Fruit fly (Drosophila melanogaster) whole organism, embryonic: ENCODE measurements around the gene CG34342.

ENCODE experiments used
- Bdp1 ChIP-seq: fragments of 200-800 bp; sonication (Bioruptor generic); optimal IDR thresholded peaks from 3 replicates; lab custom pipeline; 2016; ENCODE audit warnings: missing biosample characterization, missing genetic modification characterization
- CG11504 ChIP-seq: fragments of 200-800 bp; sonication (Bioruptor generic); optimal IDR thresholded peaks from 3 replicates; lab custom pipeline; 2019; ENCODE audit warnings: missing biosample characterization, mild to moderate bottlenecking, missing genetic modification characterization, moderate library complexity
- CG11696 ChIP-seq: fragments of 200-800 bp; sonication (Bioruptor generic); IDR thresholded peaks from 2 replicates; pipeline ENCODE4 v1.3.6; 2022; ENCODE audit warnings: missing biosample characterization, missing genetic modification characterization
- CG12219 ChIP-seq: fragments of 200-800 bp; sonication (Bioruptor generic); optimal IDR thresholded peaks from 3 replicates; lab custom pipeline; 2018; ENCODE audit warnings: missing biosample characterization, mild to moderate bottlenecking, missing genetic modification characterization
- CG13123 ChIP-seq: fragments of 200-800 bp; sonication (Bioruptor generic); optimal IDR thresholded peaks from 2 replicates; lab custom pipeline; 2016; ENCODE audit warnings: missing biosample characterization, missing genetic modification characterization
- CG13775 ChIP-seq: fragments of 200-800 bp; sonication (Bioruptor generic); optimal IDR thresholded peaks from 3 replicates; lab custom pipeline; 2017; ENCODE audit warnings: missing biosample characterization, mild to moderate bottlenecking, missing genetic modification characterization
- CG14014 ChIP-seq: fragments of 200-800 bp; sonication (Bioruptor generic); IDR thresholded peaks from 2 replicates; pipeline ENCODE4 v1.3.6; 2022; ENCODE audit warnings: missing biosample characterization, missing genetic modification characterization
- CG15514 ChIP-seq: fragments of 200-800 bp; sonication (Bioruptor generic); optimal IDR thresholded peaks from 3 replicates; lab custom pipeline; 2017; ENCODE audit warnings: missing biosample characterization, missing genetic modification characterization, mild to moderate bottlenecking, moderate library complexity, missing genetic modification reagents
- CG17361 ChIP-seq: fragments of 200-800 bp; sonication (Bioruptor generic); IDR thresholded peaks from 3 replicates; pipeline ENCODE4 v1.3.6; 2022; ENCODE audit warnings: missing biosample characterization, missing genetic modification characterization
- CG2712 ChIP-seq: fragments of 200-800 bp; optimal IDR thresholded peaks from 3 replicates; lab custom pipeline; 2019; ENCODE audit warnings: missing biosample characterization, mild to moderate bottlenecking, missing genetic modification characterization, moderate library complexity
- CG31224 ChIP-seq: fragments of 200-800 bp; sonication (Bioruptor generic); IDR thresholded peaks from 2 replicates; pipeline ENCODE4 v1.3.6; 2022; ENCODE audit warnings: missing biosample characterization, missing genetic modification characterization
- CG4360 ChIP-seq: fragments of 200-800 bp; sonication (Bioruptor generic); IDR thresholded peaks from 2 replicates; pipeline ENCODE4 v1.3.6; 2022; ENCODE audit warnings: missing biosample characterization, missing genetic modification characterization
- CG4707 ChIP-seq: fragments of 200-800 bp; sonication (Bioruptor generic); optimal IDR thresholded peaks from 2 replicates; lab custom pipeline; 2018; ENCODE audit warnings: missing biosample characterization, mild to moderate bottlenecking, missing genetic modification characterization, moderate library complexity
- CG5180 ChIP-seq: fragments of 200-800 bp; sonication (Bioruptor generic); optimal IDR thresholded peaks from 3 replicates; lab custom pipeline; 2017; ENCODE audit warnings: missing biosample characterization, missing genetic modification characterization, mild to moderate bottlenecking, moderate library complexity, missing genetic modification reagents
- CG6272 ChIP-seq: fragments of 200-800 bp; sonication (Bioruptor generic); IDR thresholded peaks from 2 replicates; pipeline ENCODE4 v1.3.6; 2022; ENCODE audit warnings: missing biosample characterization, missing genetic modification characterization
- CG6689 ChIP-seq: fragments of 200-800 bp; sonication (Bioruptor generic); IDR thresholded peaks from 2 replicates; pipeline ENCODE4 v1.3.6; 2022; ENCODE audit warnings: missing biosample characterization, missing genetic modification characterization
- CG7745 ChIP-seq: fragments of 200-800 bp; sonication (Bioruptor generic); optimal IDR thresholded peaks from 2 replicates; lab custom pipeline; 2018; ENCODE audit warnings: missing biosample characterization, mild to moderate bottlenecking, missing genetic modification characterization, moderate library complexity
- CG7987 ChIP-seq: fragments of 200-800 bp; sonication (Bioruptor generic); optimal IDR thresholded peaks from 2 replicates; lab custom pipeline; 2018; ENCODE audit warnings: missing biosample characterization, mild to moderate bottlenecking, missing genetic modification characterization, moderate library complexity
- CG9727 ChIP-seq: fragments of 200-800 bp; sonication (Bioruptor generic); optimal IDR thresholded peaks from 3 replicates; lab custom pipeline; 2017; ENCODE audit warnings: missing biosample characterization, mild to moderate bottlenecking, missing genetic modification characterization
- CG9797 ChIP-seq: fragments of 200-800 bp; sonication (Bioruptor generic); optimal IDR thresholded peaks from 3 replicates; lab custom pipeline; 2018; ENCODE audit warnings: missing biosample characterization, mild to moderate bottlenecking, missing genetic modification characterization
- CG9817 ChIP-seq: fragments of 200-800 bp; sonication (Bioruptor generic); optimal IDR thresholded peaks from 2 replicates; lab custom pipeline; 2018; ENCODE audit warnings: missing biosample characterization, mild to moderate bottlenecking, missing genetic modification characterization, moderate library complexity
- CHES-1-like ChIP-seq: fragments of 200-800 bp; sonication (Bioruptor generic); optimal IDR thresholded peaks from 2 replicates; lab custom pipeline; 2016; ENCODE audit warnings: missing biosample characterization, missing genetic modification characterization
- Chrac-16 ChIP-seq: fragments of 200-800 bp; sonication (Bioruptor generic); optimal IDR thresholded peaks from 3 replicates; lab custom pipeline; 2016; ENCODE audit warnings: missing biosample characterization, missing genetic modification characterization
- D19A ChIP-seq: fragments of 200-800 bp; optimal IDR thresholded peaks from 3 replicates; lab custom pipeline; 2019; ENCODE audit warnings: missing biosample characterization, mild to moderate bottlenecking, missing genetic modification characterization, moderate library complexity
- Dref ChIP-seq: fragments of 200-800 bp; sonication (Bioruptor generic); IDR thresholded peaks from 2 replicates; pipeline ENCODE4 v1.3.6; 2022; ENCODE audit warnings: missing biosample characterization, missing genetic modification characterization
- Elba2 ChIP-seq: fragments of 200-800 bp; sonication (Bioruptor generic); optimal IDR thresholded peaks from 3 replicates; lab custom pipeline; 2016; ENCODE audit warnings: missing biosample characterization, missing genetic modification characterization
- Fer1 ChIP-seq: fragments of 200-800 bp; sonication (Bioruptor generic); optimal IDR thresholded peaks from 2 replicates; lab custom pipeline; 2017; ENCODE audit warnings: missing biosample characterization, mild to moderate bottlenecking, missing genetic modification characterization
- Gsc ChIP-seq: fragments of 200-800 bp; sonication (Bioruptor generic); IDR thresholded peaks from 2 replicates; pipeline ENCODE4 v1.3.6; 2022; ENCODE audit warnings: missing biosample characterization, missing genetic modification characterization
- H15 ChIP-seq: fragments of 200-800 bp; sonication (Bioruptor generic); IDR thresholded peaks from 3 replicates; pipeline ENCODE4 v1.3.6; 2022; ENCODE audit warnings: missing biosample characterization, missing genetic modification characterization
- Hsf ChIP-seq: fragments of 200-800 bp; sonication (Bioruptor generic); optimal IDR thresholded peaks from 3 replicates; lab custom pipeline; 2016; ENCODE audit warnings: missing biosample characterization, missing genetic modification characterization
- MESR4 ChIP-seq: fragments of 200-800 bp; sonication (Bioruptor generic); optimal IDR thresholded peaks from 2 replicates; lab custom pipeline; 2018; ENCODE audit warnings: missing biosample characterization, mild to moderate bottlenecking, missing genetic modification characterization, moderate library complexity
- Max ChIP-seq: fragments of 200-800 bp; sonication (Bioruptor generic); optimal IDR thresholded peaks from 2 replicates; lab custom pipeline; 2016; ENCODE audit warnings: missing biosample characterization, mild to moderate bottlenecking, missing genetic modification characterization
- NC2α ChIP-seq: fragments of 200-800 bp; sonication (Bioruptor generic); optimal IDR thresholded peaks from 2 replicates; lab custom pipeline; 2016; ENCODE audit warnings: missing biosample characterization, missing genetic modification characterization
- NFAT ChIP-seq: fragments of 200-800 bp; sonication (Bioruptor generic); IDR thresholded peaks from 2 replicates; pipeline ENCODE4 v1.3.6; 2022; ENCODE audit warnings: missing biosample characterization, missing genetic modification characterization
- Ptx1 ChIP-seq: fragments of 200-800 bp; sonication (Bioruptor generic); IDR thresholded peaks from 2 replicates; pipeline ENCODE4 v1.3.6; 2022; ENCODE audit warnings: missing biosample characterization, missing genetic modification characterization
- Trl ChIP-seq, 3 experiments: fragments of >200 bp in 2 of 3; fragments of 200-800 bp in 1 of 3; sonication (Bioruptor generic) in 1 of 3; optimal IDR thresholded peaks; 2 replicates in 1 of 3; 3 replicates in 2 of 3; lab custom pipeline; 2016 to 2017; ENCODE audit warnings: missing biosample characterization in 1 of 3, missing genetic modification characterization in 1 of 3
- Usf ChIP-seq: fragments of 200-800 bp; sonication (Bioruptor generic); optimal IDR thresholded peaks from 2 replicates; lab custom pipeline; 2017; ENCODE audit warnings: missing genotype, missing biosample characterization, missing genetic modification characterization
- YL-1 ChIP-seq: fragments of 200-800 bp; sonication (Bioruptor generic); optimal IDR thresholded peaks from 3 replicates; lab custom pipeline; 2017; ENCODE audit warnings: missing biosample characterization, mild to moderate bottlenecking, missing genetic modification characterization
- dm ChIP-seq: fragments of 200-800 bp; sonication (Bioruptor generic); optimal IDR thresholded peaks from 3 replicates; lab custom pipeline; 2016; ENCODE audit warnings: missing biosample characterization, missing genetic modification characterization
- esg ChIP-seq: fragments of 200-800 bp; sonication (Bioruptor generic); conservative IDR thresholded peaks from 2 replicates; pipeline ENCODE4 v1.3.6; 2022; ENCODE audit warnings: missing biosample characterization, missing genetic modification characterization
- ind ChIP-seq: fragments of 200-800 bp; sonication (Bioruptor generic); optimal IDR thresholded peaks from 3 replicates; lab custom pipeline; 2016; ENCODE audit warnings: missing biosample characterization, missing genetic modification characterization
- pnt ChIP-seq: fragments of 200-800 bp; sonication (Bioruptor generic); optimal IDR thresholded peaks from 3 replicates; lab custom pipeline; 2016; ENCODE audit warnings: missing biosample characterization, missing genetic modification characterization
- sd ChIP-seq: fragments of 200-800 bp; sonication (Bioruptor generic); optimal IDR thresholded peaks from 3 replicates; lab custom pipeline; 2018; ENCODE audit warnings: missing biosample characterization, mild to moderate bottlenecking, missing genetic modification characterization, moderate library complexity
- slou ChIP-seq: fragments of 200-800 bp; sonication (Bioruptor generic); optimal IDR thresholded peaks from 3 replicates; lab custom pipeline; 2016; ENCODE audit warnings: missing biosample characterization, missing genetic modification characterization
- ssp ChIP-seq: fragments of 200-800 bp; sonication (Bioruptor generic); IDR thresholded peaks from 2 replicates; pipeline ENCODE4 v1.3.6; 2022; ENCODE audit warnings: missing biosample characterization, missing genetic modification characterization
- stwl ChIP-seq: fragments of 200-800 bp; sonication (Bioruptor generic); optimal IDR thresholded peaks from 3 replicates; lab custom pipeline; 2018; ENCODE audit warnings: missing biosample characterization, mild to moderate bottlenecking, missing genetic modification characterization, moderate library complexity
- tgo ChIP-seq: fragments of 200-800 bp; sonication (Bioruptor generic); IDR thresholded peaks from 3 replicates; pipeline ENCODE4 v1.3.6; 2022; ENCODE audit warnings: missing biosample characterization, missing genetic modification characterization
- tin ChIP-seq: fragments of 200-800 bp; sonication (Bioruptor generic); optimal IDR thresholded peaks from 3 replicates; lab custom pipeline; 2016; ENCODE audit warnings: missing biosample characterization, missing genetic modification characterization
- tio ChIP-seq: fragments of 200-800 bp; sonication (Bioruptor generic); optimal IDR thresholded peaks from 2 replicates; lab custom pipeline; 2017; ENCODE audit warnings: missing biosample characterization, missing genetic modification characterization, inconsistent platforms
- tna ChIP-seq: fragments of 200-800 bp; sonication (Bioruptor generic); IDR thresholded peaks from 2 replicates; pipeline ENCODE4 v1.3.6; 2022; ENCODE audit warnings: missing biosample characterization, missing genetic modification characterization; ENCODE audit not compliant: partially characterized antibody
- wor ChIP-seq: fragments of 200-800 bp; sonication (Bioruptor generic); IDR thresholded peaks from 2 replicates; pipeline ENCODE4 v1.3.6; 2022; ENCODE audit warnings: missing biosample characterization, missing genetic modification characterization

The CG34342 gene

DNA sequence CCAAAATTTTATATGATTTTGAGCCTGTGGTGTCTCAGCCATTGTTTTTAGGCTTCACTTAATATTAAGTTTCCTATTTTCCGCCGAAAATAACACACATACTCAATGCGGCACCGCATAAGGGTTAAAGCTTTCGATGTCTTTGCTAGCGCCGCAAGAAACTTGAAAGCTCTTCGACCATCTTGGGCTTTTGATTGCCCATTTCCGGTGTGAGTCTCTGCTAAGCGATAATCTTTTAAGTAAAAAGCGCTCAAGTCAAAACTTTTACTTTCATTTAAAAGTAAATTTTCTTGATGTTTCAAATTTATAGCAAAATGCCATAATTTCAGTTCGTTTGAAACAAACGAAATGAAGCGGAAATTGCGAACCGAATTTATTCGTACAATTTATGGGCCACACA is 1.3 kb upstream of the CG34342 start (continued):
- TF ChIP-seq CG11504 (tag; lab: Kevin White, UChicago) = peak; percentile 81
- 0 out of 2 replicates have a peak, but pooled peaks have one; percentile 7 for TF ChIP-seq esg (GFP tag; lab: Robert Waterston, UW)
- peak; percentile 62 for TF ChIP-seq ind (GFP tag; lab: Kevin White, UChicago)
- TF ChIP-seq D19A (tag; lab: Kevin White, UChicago) = no peak
- TF ChIP-seq CG6689 = peak; percentile 68
- TF ChIP-seq CG13775 (GFP tag; lab: Kevin White, UChicago) = peak; percentile 89
- peak; percentile 76 for TF ChIP-seq tin
- peak; percentile 74 for TF ChIP-seq tgo (GFP tag; lab: Robert Waterston, UW)
- no peak for TF ChIP-seq wor (GFP tag; lab: Robert Waterston, UW)
- peak; percentile 72 for TF ChIP-seq Max
- peak; percentile 87 for TF ChIP-seq CG9817
- TF ChIP-seq Hsf (GFP tag; lab: Kevin White, UChicago) = peak; percentile 88
- TF ChIP-seq Dref (GFP tag; lab: Robert Waterston, UW) = no peak; the same call in 1 of the 2 replicates
- TF ChIP-seq MESR4 (GFP tag; lab: Kevin White, UChicago) = peak; percentile 24
- peak; percentile 28; the same call in 1 of the 2 replicates for TF ChIP-seq CG4360 (GFP tag; lab: Robert Waterston, UW)
- TF ChIP-seq CG9797 (GFP tag; lab: Kevin White, UChicago) = no peak
- TF ChIP-seq stwl (tag; lab: Kevin White, UChicago) = peak; percentile 76
- TF ChIP-seq CG17361 (GFP tag; lab: Robert Waterston, UW) = no peak; the same call in 2 of the 3 replicates
- TF ChIP-seq sd (tag; lab: Kevin White, UChicago) = no peak
- TF ChIP-seq CG7745 = no peak
- TF ChIP-seq CG15514 = peak; percentile 93
- peak; percentile 98 for TF ChIP-seq CG7987 (GFP tag; lab: Kevin White, UChicago)
- peak; percentile 77 for TF ChIP-seq CG12219 (GFP tag; lab: Kevin White, UChicago)
- peak; percentile 86 for TF ChIP-seq CG4707
- TF ChIP-seq Ptx1 = peak; percentile 83
- peak; percentile 28; the same call in 1 of the 2 replicates for TF ChIP-seq tna (GFP tag; lab: Robert Waterston, UW)
- peak; percentile 74 for TF ChIP-seq CG31224 (GFP tag; lab: Robert Waterston, UW)
- peak; percentile 49 for TF ChIP-seq CG6272 (GFP tag; lab: Robert Waterston, UW)
- no peak for TF ChIP-seq Trl (optimal IDR thresholded peaks at IDR 0.05; lab: Kevin White, UChicago)
- TF ChIP-seq Trl (GFP tag; optimal IDR thresholded peaks at IDR 0.05; lab: Kevin White, UChicago) = peak; percentile 90
- no peak for TF ChIP-seq Gsc
- TF ChIP-seq CG14014 (GFP tag; lab: Robert Waterston, UW) = peak; percentile 79
- TF ChIP-seq slou (GFP tag; lab: Kevin White, UChicago) = peak; percentile 76
- no peak for TF ChIP-seq CG2712
- TF ChIP-seq Usf (GFP tag; lab: Kevin White, UChicago) = peak; percentile 46
- TF ChIP-seq CG9727 (GFP tag; lab: Kevin White, UChicago) = peak; percentile 76
- peak; percentile 83 for TF ChIP-seq dm (GFP tag; lab: Kevin White, UChicago)
- peak; percentile 82 for TF ChIP-seq Bdp1
- peak; percentile 78 for TF ChIP-seq YL-1 (GFP tag; lab: Kevin White, UChicago)
- TF ChIP-seq CG13123 = peak; percentile 75
- peak; percentile 81 for TF ChIP-seq NC2α
- peak; percentile 39 for TF ChIP-seq Chrac-16
- peak; percentile 82 for TF ChIP-seq NFAT
- TF ChIP-seq Elba2 (GFP tag; lab: Kevin White, UChicago) = no peak
- TF ChIP-seq CG5180 (GFP tag; lab: Kevin White, UChicago) = peak; percentile 69
- peak; percentile 5 for TF ChIP-seq pnt (GFP tag; lab: Kevin White, UChicago)
- no peak for TF ChIP-seq ssp (GFP tag; lab: Robert Waterston, UW)
- TF ChIP-seq CG11696 (GFP tag; lab: Robert Waterston, UW) = peak; percentile 53; the same call in 1 of the 2 replicates
- TF ChIP-seq H15 (GFP tag; lab: Robert Waterston, UW) = peak; percentile 89
- TF ChIP-seq tio (GFP tag; lab: Kevin White, UChicago) = peak; percentile 57
- TF ChIP-seq Fer1 (GFP tag; lab: Kevin White, UChicago) = peak; percentile 96
- peak; percentile 89 for TF ChIP-seq CHES-1-like (GFP tag; lab: Kevin White, UChicago)
